Worm (Caenorhabditis elegans): ENCODE measurements around the gene gsto-3.

The gsto-3 gene

DNA sequence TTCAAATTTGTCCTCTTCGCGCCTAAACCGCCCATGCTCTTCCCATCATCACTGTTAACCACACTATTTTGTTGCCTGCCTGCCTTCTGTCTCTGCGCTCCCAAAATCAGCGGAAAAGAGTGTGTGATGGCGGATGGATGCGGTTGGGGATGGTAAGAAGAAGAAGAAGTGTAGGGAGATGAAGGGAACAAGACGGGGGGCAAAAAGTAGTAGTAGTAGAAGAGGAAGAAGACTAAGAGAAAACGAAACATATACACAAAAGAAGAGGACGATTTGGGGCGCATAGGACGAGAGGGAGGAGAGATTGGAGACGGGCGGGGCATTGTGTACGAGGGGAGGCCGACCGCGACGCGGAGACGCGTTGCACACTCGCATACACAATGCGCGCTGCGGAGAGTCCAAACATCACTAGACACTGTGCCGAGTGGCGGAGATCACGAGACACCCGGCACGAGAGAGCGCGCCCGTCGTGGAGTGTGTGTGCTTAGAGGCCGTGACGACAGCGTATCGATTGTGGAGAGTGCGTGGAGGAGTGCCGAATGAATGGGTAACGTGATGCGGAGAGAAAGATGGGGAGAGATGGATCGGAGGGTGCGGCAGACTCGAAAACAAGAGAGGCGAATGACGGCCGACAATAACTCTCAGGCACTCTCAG lies 31.5 kb downstream of the gsto-3 start:
- TF ChIP-seq ztf-23 (GFP tag; IDR thresholded peaks at IDR 0.05): 0 out of 2 replicates have a peak, but pooled peaks have one; percentile 10
- peak; percentile 50 for TF ChIP-seq cog-1 (tag; optimal IDR thresholded peaks at IDR 0.05)
- TF ChIP-seq T22C8.4 (GFP tag; IDR thresholded peaks at IDR 0.05): peak; percentile 87
- TF ChIP-seq med-1 (GFP tag; optimal IDR thresholded peaks at IDR 0.05; ENCODE audit: insufficient read depth): no peak

DNA sequence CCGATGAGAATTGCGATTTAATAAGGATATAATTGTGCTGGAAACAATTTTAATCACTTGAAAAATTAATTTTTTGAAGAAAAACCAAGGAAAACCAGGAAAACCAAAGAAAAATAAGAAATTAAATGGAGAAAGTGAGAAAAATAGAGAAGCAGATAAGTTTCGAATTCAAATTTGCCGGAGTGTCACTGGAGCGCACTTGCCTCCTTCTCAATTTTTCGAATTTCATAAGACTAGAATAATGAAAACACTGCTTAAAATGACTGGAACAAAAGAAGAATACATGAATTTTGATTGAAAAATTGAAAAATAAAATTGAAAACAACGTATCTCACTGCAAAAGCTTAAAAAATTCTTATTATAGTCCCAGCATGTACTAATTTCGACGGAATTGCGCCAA lies 32.6 kb downstream of the gsto-3 start:
- no peak for TF ChIP-seq cog-1 (tag; optimal IDR thresholded peaks at IDR 0.05)
- TF ChIP-seq T22C8.4 (GFP tag; IDR thresholded peaks at IDR 0.05): no peak
- TF ChIP-seq klf-2 (GFP tag; conservative IDR thresholded peaks at IDR 0.05): no peak
- TF ChIP-seq flt-1 (GFP tag; IDR thresholded peaks at IDR 0.05): no peak
- no peak for TF ChIP-seq ref-1 (GFP tag; conservative IDR thresholded peaks at IDR 0.05)
- TF ChIP-seq med-1 (GFP tag; optimal IDR thresholded peaks at IDR 0.05; ENCODE audit: insufficient read depth): no peak
- no peak for TF ChIP-seq tab-1 (GFP tag; IDR thresholded peaks at IDR 0.05)
- TF ChIP-seq ztf-23 (GFP tag; IDR thresholded peaks at IDR 0.05): no peak
- TF ChIP-seq ztf-29 (GFP tag; IDR thresholded peaks at IDR 0.05): no peak

- no peak for TF ChIP-seq ref-1 (GFP tag; conservative IDR thresholded peaks at IDR 0.05)
- TF ChIP-seq ztf-23 (GFP tag; IDR thresholded peaks at IDR 0.05): no peak
- no peak for TF ChIP-seq med-1 (GFP tag; optimal IDR thresholded peaks at IDR 0.05; ENCODE audit: insufficient read depth)
- TF ChIP-seq tab-1 (GFP tag; IDR thresholded peaks at IDR 0.05): no peak
- no peak for TF ChIP-seq cog-1 (tag; optimal IDR thresholded peaks at IDR 0.05)
- TF ChIP-seq ztf-29 (GFP tag; IDR thresholded peaks at IDR 0.05): no peak
Observed at ce11 chrIII:347351-347750, 33.7 kb downstream of the gsto-3 start.

ce11 chrIII:346942-347341 lies 34.2 kb downstream of the gsto-3 start:
- no peak for TF ChIP-seq ref-1 (GFP tag; conservative IDR thresholded peaks at IDR 0.05)
- TF ChIP-seq ztf-23 (GFP tag; IDR thresholded peaks at IDR 0.05): no peak
- no peak for TF ChIP-seq klf-2 (GFP tag; conservative IDR thresholded peaks at IDR 0.05)
- TF ChIP-seq flt-1 (GFP tag; IDR thresholded peaks at IDR 0.05): no peak
- TF ChIP-seq ztf-29 (GFP tag; IDR thresholded peaks at IDR 0.05): no peak
- no peak for TF ChIP-seq T22C8.4 (GFP tag; IDR thresholded peaks at IDR 0.05)
- TF ChIP-seq cog-1 (tag; optimal IDR thresholded peaks at IDR 0.05): no peak
- no peak for TF ChIP-seq tab-1 (GFP tag; IDR thresholded peaks at IDR 0.05)
- no peak for TF ChIP-seq med-1 (GFP tag; optimal IDR thresholded peaks at IDR 0.05; ENCODE audit: insufficient read depth)

- TF ChIP-seq ref-1 (GFP tag; conservative IDR thresholded peaks at IDR 0.05) (no peak), klf-2 (GFP tag; conservative IDR thresholded peaks at IDR 0.05) (no peak), cog-1 (tag; optimal IDR thresholded peaks at IDR 0.05) (no peak), T22C8.4 (GFP tag; IDR thresholded peaks at IDR 0.05) (no peak), tab-1 (GFP tag; IDR thresholded peaks at IDR 0.05) (0 out of 2 replicates have a peak, but pooled peaks have one; percentile 60), ztf-29 (GFP tag; IDR thresholded peaks at IDR 0.05) (no peak), flt-1 (GFP tag; IDR thresholded peaks at IDR 0.05) (peak; percentile 54; the same call in 1 of the 2 replicates), ztf-23 (GFP tag; IDR thresholded peaks at IDR 0.05) (no peak), med-1 (GFP tag; optimal IDR thresholded peaks at IDR 0.05; ENCODE audit: insufficient read depth) (no peak)
Observed at ce11 chrIII:345503-345902, 35.6 kb downstream of the gsto-3 start.

ce11 chrIII:344322-344721 lies 36.8 kb downstream of the gsto-3 start:
- TF ChIP-seq tab-1 (GFP tag; IDR thresholded peaks at IDR 0.05): no peak
- no peak for TF ChIP-seq klf-2 (GFP tag; conservative IDR thresholded peaks at IDR 0.05)
- no peak for TF ChIP-seq med-1 (GFP tag; optimal IDR thresholded peaks at IDR 0.05; ENCODE audit: insufficient read depth)
- no peak for TF ChIP-seq ztf-23 (GFP tag; IDR thresholded peaks at IDR 0.05)
- TF ChIP-seq ref-1 (GFP tag; conservative IDR thresholded peaks at IDR 0.05): no peak
- TF ChIP-seq flt-1 (GFP tag; IDR thresholded peaks at IDR 0.05): no peak
- TF ChIP-seq ztf-29 (GFP tag; IDR thresholded peaks at IDR 0.05): no peak
- TF ChIP-seq T22C8.4 (GFP tag; IDR thresholded peaks at IDR 0.05): no peak
- no peak for TF ChIP-seq cog-1 (tag; optimal IDR thresholded peaks at IDR 0.05)

- no peak for TF ChIP-seq cog-1 (tag; optimal IDR thresholded peaks at IDR 0.05)
- no peak for TF ChIP-seq med-1 (GFP tag; optimal IDR thresholded peaks at IDR 0.05; ENCODE audit: insufficient read depth)
- no peak for TF ChIP-seq ztf-23 (GFP tag; IDR thresholded peaks at IDR 0.05)
- TF ChIP-seq ztf-29 (GFP tag; IDR thresholded peaks at IDR 0.05): no peak
- no peak for TF ChIP-seq T22C8.4 (GFP tag; IDR thresholded peaks at IDR 0.05)
- TF ChIP-seq tab-1 (GFP tag; IDR thresholded peaks at IDR 0.05): no peak
- TF ChIP-seq ref-1 (GFP tag; conservative IDR thresholded peaks at IDR 0.05): no peak
- no peak; the same call in 1 of the 2 replicates for TF ChIP-seq flt-1 (GFP tag; IDR thresholded peaks at IDR 0.05)
- TF ChIP-seq klf-2 (GFP tag; conservative IDR thresholded peaks at IDR 0.05): no peak
Observed at ce11 chrIII:343346-344220, 37.5 kb downstream of the gsto-3 start.

- TF ChIP-seq med-1 (GFP tag; optimal IDR thresholded peaks at IDR 0.05; ENCODE audit: insufficient read depth): no peak
- TF ChIP-seq ref-1 (GFP tag; conservative IDR thresholded peaks at IDR 0.05): no peak
Observed at ce11 chrIII:343141-343345, 38.1 kb downstream of the gsto-3 start, which contains the start of gene Y50D7A.8. Gene Y50D7A.8 (minus strand): TSS chrIII:343241.
